Fruit fly (Drosophila melanogaster) ovary, adult (tissue): ENCODE data around the gene r-cup.

ENCODE experiments used
- CG17801 ChIP-seq: fragments of 200-800 bp; optimal IDR thresholded peaks from 2 replicates; lab custom pipeline; 2019; ENCODE audit warnings: missing biosample characterization, mild to moderate bottlenecking, missing genetic modification characterization, moderate library complexity; ENCODE audit not compliant: partially characterized antibody

r-cup gene

dm6 chrX:21053099-21053715 lies 27.5 kb upstream of the r-cup start:
- TF ChIP-seq CG17801 (GFP tag; lab: Kevin White, UChicago), result peak; percentile 87

dm6 chrX:21047717-21048116 lies 22.0 kb upstream of the r-cup start:
- TF ChIP-seq CG17801 (GFP tag; lab: Kevin White, UChicago), result no peak

dm6 chrX:21046141-21046540 lies 20.5 kb upstream of the r-cup start:
- TF ChIP-seq CG17801 (GFP tag; lab: Kevin White, UChicago), result no peak

- TF ChIP-seq CG17801 (GFP tag; lab: Kevin White, UChicago), result no peak
These were observed 19.8 kb upstream of the r-cup start for dm6 chrX:21045448-21045941.

dm6 chrX:21044831-21045447 lies 19.3 kb upstream of the r-cup start, which contains the start of gene Cbs:
Gene Cbs (plus strand): TSS chrX:21045138.
- no peak for TF ChIP-seq CG17801 (GFP tag; lab: Kevin White, UChicago)

- no peak for TF ChIP-seq CG17801 (GFP tag; lab: Kevin White, UChicago)
These were observed 18.7 kb upstream of the r-cup start for dm6 chrX:21044278-21044830.

dm6 chrX:21042638-21043513 lies 17.2 kb upstream of the r-cup start:
- peak; percentile 87 for TF ChIP-seq CG17801 (GFP tag; lab: Kevin White, UChicago)

- TF ChIP-seq CG17801 (GFP tag; lab: Kevin White, UChicago), result no peak
These were observed 16.1 kb upstream of the r-cup start, which contains the start of gene Mgstl for dm6 chrX:21041825-21042224. Gene Mgstl (plus strand): TSS chrX:21042125.

dm6 chrX:21040505-21040904 lies 14.8 kb upstream of the r-cup start, which contains the start of gene CG15449:
Gene CG15449 (minus strand): TSS chrX:21040605.
- TF ChIP-seq CG17801 (GFP tag; lab: Kevin White, UChicago), result no peak

- peak; percentile 34 for TF ChIP-seq CG17801 (GFP tag; lab: Kevin White, UChicago)
These were observed 10.2 kb upstream of the r-cup start for dm6 chrX:21035938-21036324.

- no peak for TF ChIP-seq CG17801 (GFP tag; lab: Kevin White, UChicago)
These were observed 9.7 kb upstream of the r-cup start, which contains the start of gene Ntf-2 for dm6 chrX:21035208-21035937. Gene Ntf-2 (plus strand): TSS chrX:21035469.

- TF ChIP-seq CG17801 (GFP tag; lab: Kevin White, UChicago), result no peak
These were observed 8.9 kb upstream of the r-cup start for dm6 chrX:21034638-21035037.

dm6 chrX:21031819-21032261 lies 6.2 kb upstream of the r-cup start, which contains the start of gene CG1529:
Gene CG1529 (minus strand): TSS chrX:21031950.
- peak; percentile 39 for TF ChIP-seq CG17801 (GFP tag; lab: Kevin White, UChicago)
